Worm (Caenorhabditis elegans): ENCODE measurements around the gene W07A12.4.

Gene W07A12.4

DNA sequence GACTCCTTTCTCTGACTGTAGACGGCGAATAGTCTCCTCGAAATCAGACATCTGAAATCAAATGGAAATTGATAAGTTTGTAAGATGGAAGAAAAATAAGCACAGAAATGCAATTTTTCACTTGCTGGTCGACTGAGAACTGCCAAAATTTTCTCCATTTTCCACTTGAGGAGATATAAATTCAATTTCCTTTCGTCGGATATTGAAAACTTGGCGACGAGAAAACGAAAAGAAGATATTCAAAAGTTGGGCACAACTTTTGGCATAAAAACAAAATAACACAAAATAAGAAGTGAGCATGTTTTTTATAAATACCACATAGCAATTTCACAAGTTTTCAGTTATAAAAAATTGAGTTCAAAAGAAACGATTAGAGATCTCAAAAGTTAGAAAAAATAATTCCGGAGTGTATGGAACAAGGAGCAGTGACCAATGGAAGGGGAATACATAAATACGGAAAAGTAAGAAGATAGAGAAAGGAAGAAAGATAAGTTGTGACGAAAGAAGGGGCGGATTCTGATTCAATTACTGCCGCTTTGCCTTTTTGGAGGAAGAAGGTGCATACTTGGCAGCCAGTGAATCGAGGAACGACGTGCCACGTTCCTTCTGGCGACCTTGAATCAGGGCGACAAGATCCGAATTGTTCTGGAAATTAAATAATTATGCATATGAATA lies 38.8 kb upstream of the W07A12.4 start, which contains the start of gene dyrb-1:
Gene dyrb-1 (minus strand): TSS at position 51 of the 675 bp plus-strand sequence.
- TF ChIP-seq unc-42 (tag; optimal IDR thresholded peaks at IDR 0.05), result peak; percentile 89
- no peak for TF ChIP-seq dve-1 (tag; optimal IDR thresholded peaks at IDR 0.05)

DNA sequence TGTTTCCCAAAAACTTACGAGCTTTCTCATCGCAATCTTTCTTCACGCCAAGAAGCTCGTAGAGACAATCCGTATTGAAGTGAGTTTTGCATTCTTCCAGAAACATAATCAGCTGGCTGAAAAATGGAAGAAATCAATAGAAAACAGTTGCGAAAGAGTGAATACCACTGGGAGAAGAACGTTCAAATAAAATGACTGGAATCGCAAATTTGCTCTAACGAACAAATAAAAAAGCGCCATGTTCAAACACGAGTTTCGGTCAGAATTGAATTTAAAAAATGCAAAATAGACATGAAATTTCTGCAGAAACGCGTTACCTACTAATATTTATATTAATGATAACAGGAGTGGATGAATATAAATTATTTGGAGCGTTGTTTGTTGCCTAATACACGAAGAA lies 37.6 kb upstream of the W07A12.4 start, which contains the start of gene dnj-23:
Gene dnj-23 (minus strand): TSS at position 158 of the 400 bp plus-strand sequence.
- TF ChIP-seq ceh-24 (tag; optimal IDR thresholded peaks at IDR 0.05) (no peak), dmd-4 (tag; optimal IDR thresholded peaks at IDR 0.05; ENCODE audit: borderline replicate concordance) (no peak), sox-2 (GFP tag; IDR thresholded peaks at IDR 0.05) (no peak), hlh-8 (tag; optimal IDR thresholded peaks at IDR 0.05) (no peak), syd-9 (tag; optimal IDR thresholded peaks at IDR 0.05) (no peak), ceh-2 (tag; optimal IDR thresholded peaks at IDR 0.05) (no peak), tbx-2 (tag; optimal IDR thresholded peaks at IDR 0.05) (no peak), unc-55 (GFP tag; optimal IDR thresholded peaks at IDR 0.05) (no peak), ceh-48 (tag; optimal IDR thresholded peaks at IDR 0.05) (no peak), zip-5 (tag; optimal IDR thresholded peaks at IDR 0.05) (no peak), ceh-6 (GFP tag; optimal IDR thresholded peaks at IDR 0.05) (no peak)

DNA sequence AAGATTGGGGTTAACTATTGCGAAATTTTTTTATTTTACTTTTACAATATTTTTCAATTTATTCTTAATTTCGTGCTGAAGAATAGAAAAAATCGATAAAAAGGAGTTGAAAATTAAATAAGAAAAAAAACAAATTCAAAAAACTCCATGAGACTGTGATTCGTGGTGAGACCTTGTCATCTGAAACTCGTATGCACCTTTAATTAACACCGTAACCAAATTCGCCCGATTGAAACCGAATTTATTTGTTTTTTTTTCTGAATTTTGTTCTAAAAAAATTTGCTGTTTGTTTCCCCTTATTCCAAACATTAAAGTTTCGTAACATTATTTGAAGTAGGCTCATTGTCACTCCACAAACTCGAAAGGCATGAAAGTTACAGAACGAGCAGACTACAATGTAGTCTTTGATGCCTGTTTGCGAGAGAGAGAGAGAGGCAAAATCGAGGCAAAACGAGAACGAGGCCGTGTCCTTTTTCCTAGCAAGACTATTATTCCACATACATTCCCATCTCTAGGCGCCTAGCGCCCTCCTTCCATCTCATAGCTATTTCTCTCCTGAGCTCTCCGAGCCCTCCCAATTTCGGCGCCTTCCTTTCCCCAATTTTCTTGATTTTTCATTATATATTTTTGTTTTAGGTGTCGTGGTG lies 37.0 kb upstream of the W07A12.4 start, which contains the start of gene T24H10.4:
Gene T24H10.4 (plus strand): TSS at position 630 of the 647 bp plus-strand sequence.
- TF ChIP-seq che-1 (tag; optimal IDR thresholded peaks at IDR 0.05) (no peak), hlh-15 (tag; optimal IDR thresholded peaks at IDR 0.05) (no peak), unc-42 (tag; optimal IDR thresholded peaks at IDR 0.05) (peak; percentile 37)

DNA sequence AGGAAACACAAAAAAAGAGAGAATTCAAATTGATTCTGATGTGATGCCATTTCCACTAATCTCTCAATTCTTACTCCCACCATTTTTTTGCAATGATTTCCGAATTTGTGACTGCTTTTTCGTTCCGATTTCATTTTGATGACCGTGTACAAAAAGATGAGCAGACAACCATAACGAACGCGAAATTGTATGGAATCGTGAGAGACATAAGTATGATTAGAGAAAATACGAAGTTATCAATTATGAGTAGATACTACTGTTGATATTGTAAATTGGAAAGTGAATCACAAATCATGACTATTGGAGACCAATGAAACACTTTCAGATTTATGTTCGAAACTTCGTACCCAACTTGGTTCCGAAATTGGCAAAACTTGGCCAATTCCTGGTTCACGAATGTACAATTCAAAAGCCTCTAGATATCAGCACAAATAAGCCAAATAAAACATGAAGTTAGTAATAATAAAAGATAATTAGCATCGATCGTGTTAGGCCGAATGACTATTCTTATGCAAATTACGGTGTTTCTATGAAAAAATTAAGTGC lies 34.5 kb upstream of the W07A12.4 start:
- TF ChIP-seq hlh-15 (tag; optimal IDR thresholded peaks at IDR 0.05) (no peak), ceh-48 (tag; optimal IDR thresholded peaks at IDR 0.05) (no peak), unc-55 (GFP tag; optimal IDR thresholded peaks at IDR 0.05) (no peak), ceh-14 (tag; optimal IDR thresholded peaks at IDR 0.05) (no peak), tbx-2 (tag; optimal IDR thresholded peaks at IDR 0.05) (no peak), dve-1 (tag; optimal IDR thresholded peaks at IDR 0.05) (no peak), T23F11.4 (GFP tag; optimal IDR thresholded peaks at IDR 0.05) (no peak), ceh-31 (tag; optimal IDR thresholded peaks at IDR 0.05) (no peak), ttx-3 (tag; optimal IDR thresholded peaks at IDR 0.05) (no peak), rnt-1 (tag; optimal IDR thresholded peaks at IDR 0.05) (no peak), K09A11.1 (tag; optimal IDR thresholded peaks at IDR 0.05; ENCODE audit: insufficient read depth) (no peak), npax-4 (tag; optimal IDR thresholded peaks at IDR 0.05) (no peak), fkh-6 (tag; optimal IDR thresholded peaks at IDR 0.05) (no peak), Y22D7AL.16 (tag; optimal IDR thresholded peaks at IDR 0.05) (no peak)

DNA sequence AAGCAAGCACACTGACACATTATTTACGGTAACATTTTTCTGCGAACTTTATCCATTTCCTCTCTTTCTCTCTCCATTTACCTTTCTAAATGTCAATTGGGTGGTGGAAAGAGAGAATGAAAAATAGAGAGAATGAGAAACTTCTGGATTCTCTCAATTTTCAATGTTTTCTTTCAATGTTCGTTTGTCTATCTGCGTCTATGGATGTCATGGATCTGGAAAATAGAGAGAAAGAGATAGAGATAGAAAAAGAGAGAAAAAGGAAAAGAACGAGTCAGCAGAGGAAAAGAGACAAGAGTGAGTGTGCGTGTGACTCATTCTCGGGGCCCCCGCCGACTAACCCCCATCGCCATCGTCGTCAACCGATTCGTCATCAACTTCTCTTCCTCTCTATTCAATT lies 33.2 kb upstream of the W07A12.4 start, which contains the start of gene jun-1:
Gene jun-1 (plus strand): TSS at position 307 of the 400 bp plus-strand sequence.
- TF ChIP-seq dmd-4 (tag; optimal IDR thresholded peaks at IDR 0.05; ENCODE audit: borderline replicate concordance) (no peak), sox-4 (tag; optimal IDR thresholded peaks at IDR 0.05) (no peak), Y22D7AL.16 (tag; optimal IDR thresholded peaks at IDR 0.05) (no peak), hlh-13 (GFP tag; optimal IDR thresholded peaks at IDR 0.05) (no peak), hlh-6 (tag; optimal IDR thresholded peaks at IDR 0.05) (no peak), sdc-2 (tag; optimal IDR thresholded peaks at IDR 0.05) (no peak), syd-9 (tag; optimal IDR thresholded peaks at IDR 0.05) (no peak), ref-2 (tag; optimal IDR thresholded peaks at IDR 0.05) (peak; percentile 9), ets-4 (tag; optimal IDR thresholded peaks at IDR 0.05) (peak; percentile 65), ceh-9 (tag; optimal IDR thresholded peaks at IDR 0.05) (no peak), nhr-232 (tag; optimal IDR thresholded peaks at IDR 0.05) (no peak), K02D7.2 (tag; optimal IDR thresholded peaks at IDR 0.05) (no peak), unc-55 (GFP tag; optimal IDR thresholded peaks at IDR 0.05) (peak; percentile 64), odd-2 (tag; optimal IDR thresholded peaks at IDR 0.05) (no peak), pros-1 (tag; optimal IDR thresholded peaks at IDR 0.05) (peak; percentile 44), F13H6.1 (tag; optimal IDR thresholded peaks at IDR 0.05) (no peak), gmeb-2 (tag; optimal IDR thresholded peaks at IDR 0.05) (no peak), tbx-7 (tag; optimal IDR thresholded peaks at IDR 0.05) (no peak), C38D4.7 (GFP tag; optimal IDR thresholded peaks at IDR 0.05) (no peak), ceh-45 (GFP tag; IDR thresholded peaks at IDR 0.05) (no peak), lin-11 (tag; optimal IDR thresholded peaks at IDR 0.05) (no peak), hlh-8 (tag; optimal IDR thresholded peaks at IDR 0.05) (no peak), npax-4 (tag; optimal IDR thresholded peaks at IDR 0.05) (no peak), ceh-18 (tag; optimal IDR thresholded peaks at IDR 0.05) (peak; percentile 80)
